Worm (Caenorhabditis elegans): ENCODE data around the gene daf-36.
A peak's percentile ranks its signal among the peaks of the same experiment; 100 is the strongest.

Gene daf-36

ce11 chrV:10203435-10204009 is 22.0 kb downstream of the daf-36 start, which contains the start of gene chpf-1 (continued):
- TF ChIP-seq lin-15B (tag; optimal IDR thresholded peaks at IDR 0.05) = no peak
- no peak for TF ChIP-seq mef-2 (tag; optimal IDR thresholded peaks at IDR 0.05)
- TF ChIP-seq fkh-10 (GFP tag; optimal IDR thresholded peaks at IDR 0.05) = no peak
- TF ChIP-seq ama-1 (optimal IDR thresholded peaks at IDR 0.05) = no peak
- TF ChIP-seq unc-86 (tag; optimal IDR thresholded peaks at IDR 0.05) = no peak
- TF ChIP-seq nhr-237 (tag; optimal IDR thresholded peaks at IDR 0.05) = no peak
- peak; percentile 80 for TF ChIP-seq blmp-1 (tag; optimal IDR thresholded peaks at IDR 0.05)
- TF ChIP-seq aha-1 (tag; optimal IDR thresholded peaks at IDR 0.05) = no peak
- TF ChIP-seq nhr-19 (GFP tag; conservative IDR thresholded peaks at IDR 0.05) = no peak
- TF ChIP-seq ets-5 (GFP tag; IDR thresholded peaks at IDR 0.05) = no peak
- no peak for TF ChIP-seq nhr-76 (tag; optimal IDR thresholded peaks at IDR 0.05)
- no peak for TF ChIP-seq C04F5.9 (tag; optimal IDR thresholded peaks at IDR 0.05)
- TF ChIP-seq isw-1 (GFP tag; IDR thresholded peaks at IDR 0.05) = no peak
- TF ChIP-seq vab-15 (tag; optimal IDR thresholded peaks at IDR 0.05) = no peak
- TF ChIP-seq lin-39 (tag; optimal IDR thresholded peaks at IDR 0.05) = no peak
- TF ChIP-seq snu-23 (GFP tag; optimal IDR thresholded peaks at IDR 0.05) = peak; percentile 29
- TF ChIP-seq grh-1 (GFP tag; IDR thresholded peaks at IDR 0.05) = no peak
- no peak for TF ChIP-seq xbp-1 (tag; optimal IDR thresholded peaks at IDR 0.05)
- no peak for TF ChIP-seq hpl-2 (GFP tag; optimal IDR thresholded peaks at IDR 0.05)
- TF ChIP-seq zag-1 (tag; optimal IDR thresholded peaks at IDR 0.05) = no peak
- TF ChIP-seq pag-3 (tag; optimal IDR thresholded peaks at IDR 0.05; ENCODE audit: borderline replicate concordance, insufficient read depth) = no peak
- no peak for TF ChIP-seq hlh-17 (GFP tag; optimal IDR thresholded peaks at IDR 0.05; ENCODE audit: borderline replicate concordance)
- TF ChIP-seq lin-14 (GFP tag; optimal IDR thresholded peaks at IDR 0.05) = peak; percentile 38
- no peak for TF ChIP-seq egl-27 (tag; optimal IDR thresholded peaks at IDR 0.05)
- TF ChIP-seq lin-35 (GFP tag; optimal IDR thresholded peaks at IDR 0.05) = peak in 1 of 2 experiments; percentile 58
- no peak for TF ChIP-seq egl-13 (tag; optimal IDR thresholded peaks at IDR 0.05)
- TF ChIP-seq fkh-4 (tag; optimal IDR thresholded peaks at IDR 0.05; ENCODE audit: borderline replicate concordance) = no peak
- no peak for TF ChIP-seq zip-4 (GFP tag; optimal IDR thresholded peaks at IDR 0.05)
- no peak for TF ChIP-seq sup-37 (GFP tag; optimal IDR thresholded peaks at IDR 0.05)
- TF ChIP-seq ces-1 (GFP tag; optimal IDR thresholded peaks at IDR 0.05) = no peak
- no peak for TF ChIP-seq swsn-7 (tag; optimal IDR thresholded peaks at IDR 0.05)
- peak; percentile 31 for TF ChIP-seq nhr-71 (tag; optimal IDR thresholded peaks at IDR 0.05)
- no peak for TF ChIP-seq tbx-2 (tag; optimal IDR thresholded peaks at IDR 0.05)
- peak; percentile 22 for TF ChIP-seq elt-2 (tag; optimal IDR thresholded peaks at IDR 0.05)
- no peak for TF ChIP-seq unc-98 (GFP tag; IDR thresholded peaks at IDR 0.05)
- TF ChIP-seq ceh-63 (GFP tag; optimal IDR thresholded peaks at IDR 0.05) = no peak
- no peak for TF ChIP-seq dpl-1 (GFP tag; optimal IDR thresholded peaks at IDR 0.05)
- no peak for TF ChIP-seq jun-1 (tag; optimal IDR thresholded peaks at IDR 0.05)
- TF ChIP-seq lin-13 (GFP tag; optimal IDR thresholded peaks at IDR 0.05) = no peak
- TF ChIP-seq C16A3.4 (tag; optimal IDR thresholded peaks at IDR 0.05) = no peak
- TF ChIP-seq efl-3 (GFP tag; optimal IDR thresholded peaks at IDR 0.05) = no peak
- no peak for TF ChIP-seq skn-1 (tag; optimal IDR thresholded peaks at IDR 0.05)
- TF ChIP-seq ceh-82 (tag; optimal IDR thresholded peaks at IDR 0.05) = no peak
- no peak for TF ChIP-seq nhr-11 (tag; optimal IDR thresholded peaks at IDR 0.05)
- no peak for TF ChIP-seq pqm-1 (tag; optimal IDR thresholded peaks at IDR 0.05)
- TF ChIP-seq lsy-2 (tag; optimal IDR thresholded peaks at IDR 0.05) = no peak
- TF ChIP-seq dsc-1 (tag; optimal IDR thresholded peaks at IDR 0.05) = no peak
- TF ChIP-seq rnt-1 (tag; optimal IDR thresholded peaks at IDR 0.05) = no peak
- TF ChIP-seq fkh-8 (tag; optimal IDR thresholded peaks at IDR 0.05) = no peak
- TF ChIP-seq hlh-4 (tag; optimal IDR thresholded peaks at IDR 0.05) = no peak
- TF ChIP-seq ztf-4 (tag; optimal IDR thresholded peaks at IDR 0.05) = no peak
- no peak for TF ChIP-seq ztf-11 (tag; optimal IDR thresholded peaks at IDR 0.05)
- no peak for TF ChIP-seq nhr-77 (tag; optimal IDR thresholded peaks at IDR 0.05)

All from whole organism, L1 larva.